Fruit fly (Drosophila melanogaster) whole organism, wandering third instar larva: Measurements from ENCODE around the gene CG15740.

ENCODE experiments used
- CG9705 ChIP-seq: fragments of 200-800 bp; sonication (Bioruptor generic); optimal IDR thresholded peaks from 2 replicates; lab custom pipeline; 2018; ENCODE audit warnings: missing biosample characterization, mild to moderate bottlenecking, missing genetic modification characterization
- GATAd ChIP-seq: sonication (Bioruptor generic); optimal IDR thresholded peaks from 2 replicates; lab custom pipeline; 2016; ENCODE audit warnings: missing biosample characterization, missing genetic modification characterization
- HLH106 ChIP-seq: fragments of 200-800 bp; optimal IDR thresholded peaks from 3 replicates; lab custom pipeline; 2019; ENCODE audit warnings: missing biosample characterization, mild to moderate bottlenecking, missing genetic modification characterization, moderate library complexity
- Hnf4 ChIP-seq: fragments of 200-800 bp; sonication (Bioruptor generic); optimal IDR thresholded peaks from 2 replicates; lab custom pipeline; 2016; ENCODE audit warnings: missing biosample characterization, mild to moderate bottlenecking, missing genetic modification characterization
- Hr78 ChIP-seq: fragments of >200 bp; optimal IDR thresholded peaks from 2 replicates; lab custom pipeline; 2017; ENCODE audit warnings: missing biosample characterization, missing genetic modification characterization
- Hr83 ChIP-seq: fragments of 200-300 bp; sonication (Bioruptor generic); optimal IDR thresholded peaks from 2 replicates; lab custom pipeline; 2016; ENCODE audit warnings: missing biosample characterization, mild to moderate bottlenecking, missing genetic modification characterization, moderate library complexity; ENCODE audit not compliant: poor library complexity, severe bottlenecking
- Jra ChIP-seq: sonication (Bioruptor generic); optimal IDR thresholded peaks from 2 replicates; lab custom pipeline; 2016; ENCODE audit warnings: missing biosample characterization, missing genetic modification characterization
- Mio ChIP-seq: sonication (Bioruptor generic); optimal IDR thresholded peaks from 2 replicates; lab custom pipeline; 2016; ENCODE audit warnings: missing biosample characterization, missing genetic modification characterization
- Myc ChIP-seq: fragments of >200 bp; optimal IDR thresholded peaks from 2 replicates; lab custom pipeline; 2017
- N ChIP-seq: fragments of >200 bp; optimal IDR thresholded peaks from 2 replicates; lab custom pipeline; 2018; ENCODE audit warnings: missing biosample characterization, missing external identifiers, missing genetic modification characterization
- OdsH ChIP-seq: fragments of 200-800 bp; sonication (Bioruptor generic); optimal IDR thresholded peaks from 2 replicates; lab custom pipeline; 2016; ENCODE audit warnings: missing biosample characterization, mild to moderate bottlenecking, missing genetic modification characterization
- Rel ChIP-seq, 2 experiments: fragments of 200-800 bp; sonication (Bioruptor generic) in 1 of 2; optimal IDR thresholded peaks; 2 replicates in 1 of 2; 3 replicates in 1 of 2; lab custom pipeline; 2016 to 2019; ENCODE audit warnings: mild to moderate bottlenecking in 2 of 2, missing biosample characterization in 2 of 2, missing genetic modification characterization in 2 of 2, moderate library complexity in 1 of 2
- Sp1 ChIP-seq: fragments of 200-800 bp; sonication (Bioruptor generic); optimal IDR thresholded peaks from 3 replicates; lab custom pipeline; 2019; ENCODE audit warnings: missing biosample characterization, mild to moderate bottlenecking, missing genetic modification characterization, moderate library complexity
- Vsx2 ChIP-seq: fragments of 200-300, 225-300 bp; sonication (Bioruptor generic); optimal IDR thresholded peaks from 2 replicates; lab custom pipeline; 2018; ENCODE audit warnings: missing biosample characterization, missing genetic modification characterization; ENCODE audit not compliant: partially characterized antibody
- br ChIP-seq: fragments of 200-800 bp; sonication (Bioruptor generic); optimal IDR thresholded peaks from 2 replicates; lab custom pipeline; 2016; ENCODE audit warnings: missing biosample characterization, missing genetic modification characterization
- dmrt93B ChIP-seq: fragments of 200-800 bp; sonication (Bioruptor generic); optimal IDR thresholded peaks from 2 replicates; lab custom pipeline; 2018; ENCODE audit warnings: missing biosample characterization, mild to moderate bottlenecking, missing genetic modification characterization
- dsf ChIP-seq: sonication (Bioruptor generic); optimal IDR thresholded peaks from 2 replicates; lab custom pipeline; 2016; ENCODE audit warnings: missing biosample characterization, missing genetic modification characterization, borderline replicate concordance
- ey ChIP-seq: fragments of 200-800 bp; sonication (Bioruptor generic); optimal IDR thresholded peaks from 2 replicates; lab custom pipeline; 2016; ENCODE audit warnings: missing biosample characterization, missing genetic modification characterization
- foxo ChIP-seq, 2 experiments: fragments of 200-800 bp; sonication (Bioruptor generic); optimal IDR thresholded peaks; 2 replicates in 1 of 2; 3 replicates in 1 of 2; lab custom pipeline; 2016 to 2017; ENCODE audit warnings: missing biosample characterization in 2 of 2, missing genetic modification characterization in 2 of 2
- fru ChIP-seq: fragments of 200-800 bp; sonication (Bioruptor generic); optimal IDR thresholded peaks from 3 replicates; lab custom pipeline; 2016; ENCODE audit warnings: missing biosample characterization, mild to moderate bottlenecking, missing genetic modification characterization
- h ChIP-seq: fragments of 200-800 bp; sonication (Bioruptor generic); optimal IDR thresholded peaks from 3 replicates; lab custom pipeline; 2016; ENCODE audit warnings: missing biosample characterization, mild to moderate bottlenecking, missing genetic modification characterization
- lola ChIP-seq: fragments of >200 bp; optimal IDR thresholded peaks from 2 replicates; lab custom pipeline; 2017; ENCODE audit warnings: missing biosample characterization, missing genetic modification characterization
- psq ChIP-seq: fragments of 200-800 bp; sonication (Bioruptor generic); optimal IDR thresholded peaks from 3 replicates; lab custom pipeline; 2017; ENCODE audit warnings: missing biosample characterization, mild to moderate bottlenecking, missing genetic modification characterization, moderate library complexity
- rgr ChIP-seq: fragments of 200-800 bp; sonication (Bioruptor generic); optimal IDR thresholded peaks from 3 replicates; lab custom pipeline; 2016; ENCODE audit warnings: missing biosample characterization, mild to moderate bottlenecking, missing genetic modification characterization
- sage ChIP-seq: fragments of 200-800 bp; sonication (Bioruptor generic); optimal IDR thresholded peaks from 2 replicates; lab custom pipeline; 2016; ENCODE audit warnings: missing biosample characterization, mild to moderate bottlenecking, missing genetic modification characterization
- sv ChIP-seq: fragments of 200-800 bp; sonication (Bioruptor generic); optimal IDR thresholded peaks from 3 replicates; lab custom pipeline; 2016; ENCODE audit warnings: missing biosample characterization, missing genetic modification characterization
- tai ChIP-seq: sonication (Bioruptor generic); optimal IDR thresholded peaks from 2 replicates; lab custom pipeline; 2016; ENCODE audit warnings: missing biosample characterization, missing genetic modification characterization
- usp ChIP-seq: fragments of >200 bp; optimal IDR thresholded peaks from 2 replicates; lab custom pipeline; 2017; ENCODE audit warnings: missing biosample characterization, missing genetic modification characterization
- woc ChIP-seq: sonication (Bioruptor generic); optimal IDR thresholded peaks from 2 replicates; lab custom pipeline; 2016; ENCODE audit warnings: missing biosample characterization, mild to moderate bottlenecking, missing genetic modification characterization

Gene CG15740

dm6 chrX:11886976-11887375 lies 41.1 kb upstream of the CG15740 start, which contains the start of the genes CG10353 and SelG:
TSS of gene CG10353 (minus strand) at chrX:11887162.
TSS of gene SelG (plus strand) at chrX:11887284.
- TF ChIP-seq rgr (GFP tag; lab: Kevin White, UChicago) (peak; percentile 59), foxo (GFP tag; optimal IDR thresholded peaks at IDR 0.05; lab: Kevin White, UChicago) (peak in 1 of 2 experiments; percentile 56), dmrt93B (GFP tag; lab: Kevin White, UChicago) (no peak), sage (GFP tag; lab: Kevin White, UChicago) (no peak), h (GFP tag; lab: Kevin White, UChicago) (peak; percentile 62), HLH106 (tag; lab: Kevin White, UChicago) (peak; percentile 4), fru (GFP tag; lab: Kevin White, UChicago) (peak; percentile 57), OdsH (GFP tag; lab: Kevin White, UChicago) (peak; percentile 21), Hnf4 (GFP tag; lab: Kevin White, UChicago) (peak; percentile 86), Hr83 (GFP tag; lab: Kevin White, UChicago) (peak; percentile 84), Hr78 (GFP tag; lab: Kevin White, UChicago) (no peak), sv (GFP tag; lab: Kevin White, UChicago) (peak; percentile 11), Rel (GFP tag; optimal IDR thresholded peaks at IDR 0.05; lab: Kevin White, UChicago) (no peak), Rel (tag; optimal IDR thresholded peaks at IDR 0.05; lab: Kevin White, UChicago) (peak; percentile 42), ey (peak; percentile 38), Jra (peak; percentile 72), GATAd (GFP tag; lab: Kevin White, UChicago) (no peak), Vsx2 (no peak), psq (GFP tag; lab: Kevin White, UChicago) (no peak), Sp1 (peak; percentile 44), usp (GFP tag; lab: Kevin White, UChicago) (no peak), woc (peak; percentile 31), CG9705 (GFP tag; lab: Kevin White, UChicago) (no peak), dsf (GFP tag; lab: Kevin White, UChicago) (no peak), Myc (lab: Kevin White, UChicago) (peak; percentile 53), br (peak; percentile 50), lola (GFP tag; lab: Kevin White, UChicago) (no peak), tai (GFP tag; lab: Kevin White, UChicago) (no peak)

dm6 chrX:11885356-11885755 lies 39.5 kb upstream of the CG15740 start:
- peak in 1 of 2 experiments; percentile 14 for TF ChIP-seq foxo (GFP tag; optimal IDR thresholded peaks at IDR 0.05; lab: Kevin White, UChicago)
- TF ChIP-seq Mio (GFP tag; lab: Kevin White, UChicago), result no peak

DNA sequence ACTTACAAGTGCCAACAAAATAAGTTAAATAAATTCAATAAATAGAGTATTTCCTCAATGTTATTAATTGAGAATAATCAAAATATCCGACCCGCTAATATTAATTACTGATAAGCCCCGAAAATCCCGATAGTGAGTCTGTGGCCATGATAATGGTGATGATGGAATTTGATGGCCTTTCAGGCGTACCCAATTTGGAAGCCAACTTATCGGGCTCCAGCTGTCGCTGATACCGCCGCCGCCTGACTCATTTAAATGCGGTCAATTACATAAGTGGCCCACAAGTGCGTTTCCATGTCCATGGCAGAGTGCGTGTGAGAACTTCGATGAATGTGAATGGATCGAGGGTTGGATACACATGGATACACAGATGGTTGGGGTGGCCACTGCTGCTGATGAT lies 38.2 kb upstream of the CG15740 start:
- no peak for TF ChIP-seq Vsx2
- TF ChIP-seq OdsH (GFP tag; lab: Kevin White, UChicago), result no peak
- TF ChIP-seq h (GFP tag; lab: Kevin White, UChicago), result no peak

DNA sequence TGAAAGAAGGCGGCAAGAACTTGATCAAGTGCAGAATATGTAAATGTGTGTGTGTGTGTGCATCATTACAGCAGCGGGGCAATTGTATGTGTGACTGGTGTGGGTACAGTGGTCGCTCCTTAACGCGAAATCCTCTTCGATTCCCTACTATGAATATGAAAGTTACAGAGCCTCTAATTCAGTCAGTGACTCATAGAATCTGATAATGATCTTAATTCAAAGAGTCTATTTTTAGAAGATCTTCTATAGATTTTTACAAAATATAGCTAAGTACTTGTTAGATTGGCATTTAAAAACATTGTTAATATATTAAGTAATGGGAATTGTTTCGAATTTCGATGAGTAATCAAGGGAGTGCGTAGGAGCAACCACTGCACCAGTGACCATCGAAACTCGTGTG lies 36.5 kb upstream of the CG15740 start:
- TF ChIP-seq usp (GFP tag; lab: Kevin White, UChicago) (no peak), GATAd (GFP tag; lab: Kevin White, UChicago) (no peak), ey (no peak), sv (GFP tag; lab: Kevin White, UChicago) (no peak), dsf (GFP tag; lab: Kevin White, UChicago) (no peak), Vsx2 (no peak), br (no peak), N (GFP tag; lab: Kevin White, UChicago) (no peak), psq (GFP tag; lab: Kevin White, UChicago) (no peak), foxo (GFP tag; optimal IDR thresholded peaks at IDR 0.05; lab: Kevin White, UChicago) (no peak), woc (no peak), rgr (GFP tag; lab: Kevin White, UChicago) (no peak), Hr83 (GFP tag; lab: Kevin White, UChicago) (no peak), OdsH (GFP tag; lab: Kevin White, UChicago) (no peak), lola (GFP tag; lab: Kevin White, UChicago) (no peak)

DNA sequence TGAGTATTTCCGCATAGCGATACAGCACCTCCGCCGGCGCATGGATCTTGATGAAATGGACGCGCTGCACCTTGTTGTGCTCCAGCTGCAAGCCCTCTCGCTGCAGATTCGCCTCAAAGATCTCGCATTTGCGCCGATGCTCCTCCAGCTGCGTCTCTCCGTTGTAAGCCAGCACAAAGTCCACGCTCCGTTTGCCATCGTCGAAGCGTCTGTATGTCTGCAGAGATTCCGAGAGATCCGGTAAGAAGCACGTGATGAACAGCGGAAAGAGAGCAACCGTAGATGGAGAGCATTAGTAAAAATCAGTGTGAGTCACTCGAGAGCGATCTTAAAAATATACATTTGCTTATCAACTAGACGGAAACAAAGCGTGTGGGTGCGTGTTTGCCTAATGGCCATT lies 35.8 kb upstream of the CG15740 start:
- TF ChIP-seq Myc (lab: Kevin White, UChicago), result no peak
